Fruit fly (Drosophila melanogaster) whole organism, embryonic: ENCODE data around the gene cl.

ENCODE experiments used
- B-H2 ChIP-seq: fragments of 200-800 bp; sonication (Bioruptor generic); optimal IDR thresholded peaks from 2 replicates; lab custom pipeline; 2018; ENCODE audit warnings: missing biosample characterization, mild to moderate bottlenecking, missing genetic modification characterization
- BEAF-32 ChIP-seq: fragments of 200-800 bp; sonication (Bioruptor generic); optimal IDR thresholded peaks from 3 replicates; lab custom pipeline; 2017; ENCODE audit warnings: missing biosample characterization, missing genetic modification characterization, mild to moderate bottlenecking, moderate library complexity, missing genetic modification reagents
- Bdp1 ChIP-seq: fragments of 200-800 bp; sonication (Bioruptor generic); optimal IDR thresholded peaks from 3 replicates; lab custom pipeline; 2016; ENCODE audit warnings: missing biosample characterization, missing genetic modification characterization
- CG10462 ChIP-seq: fragments of 200-800 bp; sonication (Bioruptor generic); optimal IDR thresholded peaks from 2 replicates; lab custom pipeline; 2016; ENCODE audit warnings: missing biosample characterization, missing genetic modification characterization
- CG13287 ChIP-seq: fragments of 200-800 bp; sonication (Bioruptor generic); IDR thresholded peaks from 2 replicates; pipeline ENCODE4 v1.3.6; 2022; ENCODE audit warnings: missing biosample characterization, missing genetic modification characterization; ENCODE audit not compliant: partially characterized antibody
- CG14965 ChIP-seq: fragments of 200-800 bp; sonication (Bioruptor generic); optimal IDR thresholded peaks from 2 replicates; lab custom pipeline; 2016; ENCODE audit warnings: missing biosample characterization, missing genetic modification characterization, borderline replicate concordance
- CG1792 ChIP-seq: fragments of 200-800 bp; sonication (Bioruptor generic); optimal IDR thresholded peaks from 2 replicates; lab custom pipeline; 2016; ENCODE audit warnings: missing biosample characterization, missing genetic modification characterization
- CG31224 ChIP-seq: fragments of 200-800 bp; sonication (Bioruptor generic); IDR thresholded peaks from 2 replicates; pipeline ENCODE4 v1.3.6; 2022; ENCODE audit warnings: missing biosample characterization, missing genetic modification characterization
- CG31365 ChIP-seq: fragments of 200-800 bp; sonication (Bioruptor generic); optimal IDR thresholded peaks from 2 replicates; lab custom pipeline; 2018; ENCODE audit warnings: missing biosample characterization, mild to moderate bottlenecking, missing genetic modification characterization
- CG3995 ChIP-seq: fragments of 200-800 bp; sonication (Bioruptor generic); optimal IDR thresholded peaks from 3 replicates; lab custom pipeline; 2016; ENCODE audit warnings: missing biosample characterization, missing genetic modification characterization
- CG4404 ChIP-seq: fragments of 200-800 bp; sonication (Bioruptor generic); IDR thresholded peaks from 2 replicates; pipeline ENCODE4 v1.3.6; 2022; ENCODE audit warnings: missing biosample characterization, missing genetic modification characterization
- CG4820 ChIP-seq: fragments of 200-800 bp; sonication (Bioruptor generic); optimal IDR thresholded peaks from 3 replicates; lab custom pipeline; 2016; ENCODE audit warnings: missing biosample characterization, missing genetic modification characterization
- CG4854 ChIP-seq: fragments of 200-800 bp; sonication (Bioruptor generic); optimal IDR thresholded peaks from 2 replicates; lab custom pipeline; 2016; ENCODE audit warnings: missing biosample characterization, missing genetic modification characterization, inconsistent platforms
- CG6175 ChIP-seq: fragments of 200-800 bp; sonication (Bioruptor generic); IDR thresholded peaks from 3 replicates; pipeline ENCODE4 v1.3.6; 2022; ENCODE audit warnings: missing biosample characterization, missing genetic modification characterization
- CG6272 ChIP-seq: fragments of 200-800 bp; sonication (Bioruptor generic); IDR thresholded peaks from 2 replicates; pipeline ENCODE4 v1.3.6; 2022; ENCODE audit warnings: missing biosample characterization, missing genetic modification characterization
- CG6683 ChIP-seq: fragments of 200-800 bp; sonication (Bioruptor generic); optimal IDR thresholded peaks from 2 replicates; lab custom pipeline; 2017; ENCODE audit warnings: missing biosample characterization, mild to moderate bottlenecking, missing genetic modification characterization, missing genetic modification reagents
- CG7745 ChIP-seq: fragments of 200-800 bp; sonication (Bioruptor generic); optimal IDR thresholded peaks from 2 replicates; lab custom pipeline; 2018; ENCODE audit warnings: missing biosample characterization, mild to moderate bottlenecking, missing genetic modification characterization, moderate library complexity
- CG8359 ChIP-seq: fragments of 200-800 bp; sonication (Bioruptor generic); optimal IDR thresholded peaks from 2 replicates; lab custom pipeline; 2017; ENCODE audit warnings: missing biosample characterization, mild to moderate bottlenecking, missing genetic modification characterization, borderline replicate concordance
- Camta ChIP-seq: fragments of 200-800 bp; sonication (Bioruptor generic); optimal IDR thresholded peaks from 2 replicates; lab custom pipeline; 2016; ENCODE audit warnings: missing biosample characterization, missing genetic modification characterization
- H15 ChIP-seq: fragments of 200-800 bp; sonication (Bioruptor generic); IDR thresholded peaks from 3 replicates; pipeline ENCODE4 v1.3.6; 2022; ENCODE audit warnings: missing biosample characterization, missing genetic modification characterization
- H2.0 ChIP-seq: fragments of 200-800 bp; sonication (Bioruptor generic); IDR thresholded peaks from 2 replicates; pipeline ENCODE4 v1.3.6; 2022; ENCODE audit warnings: missing biosample characterization, missing genetic modification characterization
- Hmr ChIP-seq: fragments of 200-800 bp; sonication (Bioruptor generic); optimal IDR thresholded peaks from 3 replicates; lab custom pipeline; 2017; ENCODE audit warnings: mild to moderate bottlenecking, missing biosample characterization, missing genetic modification reagents, missing genetic modification characterization
- Hsf ChIP-seq: fragments of 200-800 bp; sonication (Bioruptor generic); optimal IDR thresholded peaks from 3 replicates; lab custom pipeline; 2016; ENCODE audit warnings: missing biosample characterization, missing genetic modification characterization
- NK7.1 ChIP-seq: fragments of 200-800 bp; sonication (Bioruptor generic); optimal IDR thresholded peaks from 3 replicates; lab custom pipeline; 2016; ENCODE audit warnings: missing biosample characterization, missing genetic modification characterization
- Neu2 ChIP-seq: fragments of 200-800 bp; sonication (Bioruptor generic); optimal IDR thresholded peaks from 3 replicates; lab custom pipeline; 2016; ENCODE audit warnings: missing biosample characterization, missing genetic modification characterization, borderline replicate concordance
- Six4 ChIP-seq: fragments of 200-800 bp; sonication (Bioruptor generic); optimal IDR thresholded peaks from 2 replicates; lab custom pipeline; 2016; ENCODE audit warnings: missing biosample characterization, missing genetic modification characterization
- ab ChIP-seq: fragments of 200-800 bp; sonication (Bioruptor generic); optimal IDR thresholded peaks from 2 replicates; lab custom pipeline; 2016; ENCODE audit warnings: missing biosample characterization, missing genetic modification characterization
- aop ChIP-seq: fragments of 200-800 bp; sonication (Bioruptor generic); IDR thresholded peaks from 2 replicates; pipeline ENCODE4 v1.3.6; 2022; ENCODE audit warnings: missing biosample characterization, missing genetic modification characterization
- ato ChIP-seq: fragments of 200-800 bp; sonication (Bioruptor generic); IDR thresholded peaks from 2 replicates; pipeline ENCODE4 v1.3.6; 2022; ENCODE audit warnings: missing biosample characterization, missing genetic modification characterization; ENCODE audit not compliant: partially characterized antibody
- br ChIP-seq: fragments of >200 bp; optimal IDR thresholded peaks from 2 replicates; lab custom pipeline; 2017
- chn ChIP-seq: fragments of 200-800 bp; sonication (Bioruptor generic); optimal IDR thresholded peaks from 2 replicates; lab custom pipeline; 2016; ENCODE audit warnings: missing biosample characterization, missing genetic modification characterization
- cwo ChIP-seq: fragments of 200-800 bp; sonication (Bioruptor generic); optimal IDR thresholded peaks from 3 replicates; lab custom pipeline; 2017; ENCODE audit warnings: missing biosample characterization, missing genetic modification characterization, mild to moderate bottlenecking, moderate library complexity, missing genetic modification reagents
- dmrt11E ChIP-seq: fragments of 200-800 bp; sonication (Bioruptor generic); optimal IDR thresholded peaks from 3 replicates; lab custom pipeline; 2018; ENCODE audit warnings: missing biosample characterization, mild to moderate bottlenecking, missing genetic modification characterization, moderate library complexity
- fru ChIP-seq: fragments of >200 bp; optimal IDR thresholded peaks from 2 replicates; lab custom pipeline; 2017
- fu2 ChIP-seq: fragments of 200-800 bp; sonication (Bioruptor generic); optimal IDR thresholded peaks from 2 replicates; lab custom pipeline; 2016; ENCODE audit warnings: missing biosample characterization, missing genetic modification characterization
- gfzf ChIP-seq: fragments of 200-800 bp; sonication (Bioruptor generic); optimal IDR thresholded peaks from 2 replicates; lab custom pipeline; 2016; ENCODE audit warnings: missing biosample characterization, mild to moderate bottlenecking, missing genetic modification characterization, moderate library complexity
- gsb-n ChIP-seq: fragments of 200-800 bp; sonication (Bioruptor generic); optimal IDR thresholded peaks from 3 replicates; lab custom pipeline; 2018; ENCODE audit warnings: missing biosample characterization, mild to moderate bottlenecking, missing genetic modification characterization
- gt ChIP-seq: fragments of 200-800 bp; sonication (Bioruptor generic); IDR thresholded peaks from 2 replicates; pipeline ENCODE4 v1.3.6; 2022; ENCODE audit warnings: missing biosample characterization, missing genetic modification characterization
- ind ChIP-seq: fragments of 200-800 bp; sonication (Bioruptor generic); optimal IDR thresholded peaks from 3 replicates; lab custom pipeline; 2016; ENCODE audit warnings: missing biosample characterization, missing genetic modification characterization
- jigr1 ChIP-seq: fragments of 200-800 bp; sonication (Bioruptor generic); IDR thresholded peaks from 3 replicates; pipeline ENCODE4 v1.3.6; 2022; ENCODE audit warnings: missing biosample characterization, missing genetic modification characterization
- jing ChIP-seq: fragments of 200-800 bp; sonication (Bioruptor generic); optimal IDR thresholded peaks from 2 replicates; lab custom pipeline; 2018; ENCODE audit warnings: missing biosample characterization, mild to moderate bottlenecking, missing genetic modification characterization
- jumu ChIP-seq: fragments of 200-800 bp; sonication (Bioruptor generic); optimal IDR thresholded peaks from 3 replicates; lab custom pipeline; 2016; ENCODE audit warnings: missing biosample characterization, missing genetic modification characterization
- lbe ChIP-seq: fragments of 200-800 bp; sonication (Bioruptor generic); optimal IDR thresholded peaks from 2 replicates; lab custom pipeline; 2016; ENCODE audit warnings: missing biosample characterization, mild to moderate bottlenecking, missing genetic modification characterization
- mam ChIP-seq: fragments of 200-800 bp; sonication (Bioruptor generic); optimal IDR thresholded peaks from 3 replicates; lab custom pipeline; 2016; ENCODE audit warnings: missing biosample characterization, missing genetic modification characterization
- otp ChIP-seq: fragments of 200-800 bp; sonication (Bioruptor generic); IDR thresholded peaks from 3 replicates; pipeline ENCODE4, ENCODE4 v1.3.6; 2022; ENCODE audit warnings: missing biosample characterization, missing genetic modification characterization
- phol ChIP-seq: fragments of 200-800 bp; sonication (Bioruptor generic); optimal IDR thresholded peaks from 3 replicates; lab custom pipeline; 2018; ENCODE audit warnings: missing biosample characterization, mild to moderate bottlenecking, missing genetic modification characterization, moderate library complexity
- schlank ChIP-seq: fragments of 200-800 bp; sonication (Bioruptor generic); optimal IDR thresholded peaks from 2 replicates; lab custom pipeline; 2018; ENCODE audit warnings: missing biosample characterization, mild to moderate bottlenecking, missing genetic modification characterization
- sug ChIP-seq: fragments of 200-800 bp; optimal IDR thresholded peaks from 2 replicates; lab custom pipeline; 2019; ENCODE audit warnings: missing biosample characterization, mild to moderate bottlenecking, missing genetic modification characterization, moderate library complexity
- trh ChIP-seq: fragments of 200-800 bp; sonication (Bioruptor generic); optimal IDR thresholded peaks from 2 replicates; lab custom pipeline; 2016; ENCODE audit warnings: missing biosample characterization, missing genetic modification characterization
- vnd ChIP-seq: fragments of 200-800 bp; sonication (Bioruptor generic); IDR thresholded peaks from 3 replicates; pipeline ENCODE4 v1.3.6; 2022; ENCODE audit warnings: missing biosample characterization, missing genetic modification characterization; ENCODE audit not compliant: partially characterized antibody
- z ChIP-seq: fragments of 200-800 bp; sonication (Bioruptor generic); IDR thresholded peaks from 3 replicates; pipeline ENCODE4 v1.3.6; 2022; ENCODE audit warnings: missing biosample characterization, missing genetic modification characterization

cl gene

dm6 chr2L:5542944-5543515 lies 23.1 kb downstream of the cl start (continued):
- TF ChIP-seq BEAF-32 (GFP tag; lab: Kevin White, UChicago) (no peak), B-H2 (GFP tag; lab: Kevin White, UChicago) (peak; percentile 5), CG6272 (GFP tag; lab: Robert Waterston, UW) (no peak; the same call in 1 of the 2 replicates), H15 (peak; percentile 49; the same call in 1 of the 3 replicates), CG13287 (0 out of 2 replicates have a peak, but pooled peaks have one; percentile 5), aop (no peak), fu2 (GFP tag; lab: Kevin White, UChicago) (peak; percentile 15), sug (tag; lab: Kevin White, UChicago) (peak; percentile 26), CG3995 (no peak), mam (GFP tag; lab: Kevin White, UChicago) (peak; percentile 64), chn (peak; percentile 11), Bdp1 (GFP tag; lab: Kevin White, UChicago) (no peak), fru (no peak), CG8359 (no peak), trh (no peak), CG14965 (no peak), NK7.1 (GFP tag; lab: Kevin White, UChicago) (no peak), ind (GFP tag; lab: Kevin White, UChicago) (peak; percentile 61), otp (GFP tag; lab: Robert Waterston, UW) (0 out of 3 replicates have a peak, but pooled peaks have one; percentile 18), CG6683 (GFP tag; lab: Kevin White, UChicago) (no peak), phol (tag; lab: Kevin White, UChicago) (no peak), CG4820 (GFP tag; lab: Kevin White, UChicago) (no peak), ato (GFP tag; lab: Robert Waterston, UW) (no peak), H2.0 (GFP tag; lab: Robert Waterston, UW) (peak; percentile 42; the same call in 1 of the 2 replicates), gfzf (no peak), jigr1 (no peak), jumu (GFP tag; lab: Kevin White, UChicago) (no peak), dmrt11E (tag; lab: Kevin White, UChicago) (no peak), cwo (GFP tag; lab: Kevin White, UChicago) (peak; percentile 86), ab (GFP tag; lab: Kevin White, UChicago) (peak; percentile 15), CG31224 (no peak; the same call in 1 of the 2 replicates), gsb-n (tag; lab: Kevin White, UChicago) (no peak), CG7745 (tag; lab: Kevin White, UChicago) (no peak), jing (GFP tag; lab: Kevin White, UChicago) (no peak), Camta (GFP tag; lab: Kevin White, UChicago) (no peak), CG31365 (tag; lab: Kevin White, UChicago) (no peak), CG4854 (GFP tag; lab: Kevin White, UChicago) (no peak), CG10462 (GFP tag; lab: Kevin White, UChicago) (no peak), Six4 (GFP tag; lab: Kevin White, UChicago) (peak; percentile 10), z (GFP tag; lab: Robert Waterston, UW) (peak; percentile 99), lbe (GFP tag; lab: Kevin White, UChicago) (no peak), Neu2 (GFP tag; lab: Kevin White, UChicago) (no peak), gt (GFP tag; lab: Robert Waterston, UW) (no peak), vnd (no peak), Hsf (GFP tag; lab: Kevin White, UChicago) (peak; percentile 55), CG6175 (0 out of 3 replicates have a peak, but pooled peaks have one; percentile 50), CG4404 (GFP tag; lab: Robert Waterston, UW) (0 out of 2 replicates have a peak, but pooled peaks have one; percentile 23), br (lab: Kevin White, UChicago) (no peak), Hmr (GFP tag; lab: Kevin White, UChicago) (peak; percentile 54), CG1792 (GFP tag; lab: Kevin White, UChicago) (no peak), schlank (tag; lab: Kevin White, UChicago) (peak; percentile 14)
